Fruit fly (Drosophila melanogaster): ENCODE measurements around the gene CG12003.

Gene CG12003

DNA sequence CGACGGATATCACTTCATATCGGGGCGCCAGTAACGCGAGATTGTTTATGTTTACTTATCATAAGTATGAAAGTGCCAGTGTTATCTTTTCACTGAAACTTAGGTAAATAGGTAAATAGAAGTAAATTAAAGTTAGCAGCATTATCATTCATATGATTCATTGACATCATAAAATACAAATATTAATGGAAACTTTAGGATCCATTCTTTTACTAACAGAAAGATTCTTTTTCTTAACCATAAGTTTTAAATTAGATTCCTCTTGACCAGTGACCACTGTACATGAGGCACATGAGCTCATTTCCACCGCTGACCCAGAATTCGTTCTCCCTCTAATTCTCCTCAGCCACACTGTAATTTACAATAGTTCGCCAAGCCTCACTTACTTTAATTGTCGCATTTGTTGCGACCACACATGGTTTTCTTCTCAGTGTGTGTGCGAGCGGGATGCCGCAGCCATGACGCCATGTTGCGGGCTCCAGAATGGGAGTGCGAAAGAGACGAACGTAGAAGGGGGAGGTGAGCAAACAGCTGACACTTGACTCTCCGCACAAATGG lies 13.3 kb downstream of the CG12003 start (continued):
- TF ChIP-seq pb (GFP tag; optimal IDR thresholded peaks at IDR 0.05) (peak; percentile 16), NC2β (GFP tag; optimal IDR thresholded peaks at IDR 0.05) (no peak), corto (GFP tag; optimal IDR thresholded peaks at IDR 0.05) (no peak), CG12104 (GFP tag; optimal IDR thresholded peaks at IDR 0.05) (no peak), scrt (GFP tag; optimal IDR thresholded peaks at IDR 0.05) (peak; percentile 20), Opbp (GFP tag; IDR thresholded peaks at IDR 0.05; ENCODE audit: partially characterized antibody) (no peak), lilli (GFP tag; optimal IDR thresholded peaks at IDR 0.05) (peak; percentile 39), CG4617 (GFP tag; optimal IDR thresholded peaks at IDR 0.05; ENCODE audit: borderline replicate concordance) (no peak), sima (GFP tag; optimal IDR thresholded peaks at IDR 0.05) (no peak), CG13894 (tag; optimal IDR thresholded peaks at IDR 0.05) (no peak), HLH3B (GFP tag; IDR thresholded peaks at IDR 0.05) (peak; percentile 47; the same call in 1 of the 2 replicates), Bdp1 (GFP tag; optimal IDR thresholded peaks at IDR 0.05) (no peak), jumu (GFP tag; optimal IDR thresholded peaks at IDR 0.05) (peak; percentile 23), Meics (GFP tag; optimal IDR thresholded peaks at IDR 0.05) (peak; percentile 49), CG6175 (GFP tag; IDR thresholded peaks at IDR 0.05) (no peak), CG8281 (tag; optimal IDR thresholded peaks at IDR 0.05) (no peak), CG11560 (tag; IDR thresholded peaks at IDR 0.05) (no peak), slp2 (GFP tag; optimal IDR thresholded peaks at IDR 0.05) (no peak), bowl (GFP tag; IDR thresholded peaks at IDR 0.05) (no peak), CG14050 (GFP tag; IDR thresholded peaks at IDR 0.05) (no peak), eve (GFP tag; optimal IDR thresholded peaks at IDR 0.05) (peak in 1 of 2 experiments; percentile 61), CHES-1-like (GFP tag; optimal IDR thresholded peaks at IDR 0.05) (no peak), CG9797 (GFP tag; optimal IDR thresholded peaks at IDR 0.05) (no peak), CG30020 (tag; optimal IDR thresholded peaks at IDR 0.05) (no peak), Mad (GFP tag; optimal IDR thresholded peaks at IDR 0.05) (no peak), tna (GFP tag; IDR thresholded peaks at IDR 0.05; ENCODE audit: partially characterized antibody) (no peak), CG10366 (GFP tag; IDR thresholded peaks at IDR 0.05) (no peak), CG17359 (tag; optimal IDR thresholded peaks at IDR 0.05) (peak; percentile 58), NK7.1 (GFP tag; optimal IDR thresholded peaks at IDR 0.05) (no peak), Scr (GFP tag; IDR thresholded peaks at IDR 0.05; ENCODE audit: partially characterized antibody) (no peak), sim (GFP tag; IDR thresholded peaks at IDR 0.05) (peak; percentile 5; the same call in 1 of the 2 replicates), pnt (GFP tag; optimal IDR thresholded peaks at IDR 0.05) (peak; percentile 27), oc (tag; optimal IDR thresholded peaks at IDR 0.05) (no peak), gcm2 (GFP tag; optimal IDR thresholded peaks at IDR 0.05) (no peak), CG4707 (GFP tag; optimal IDR thresholded peaks at IDR 0.05) (peak; percentile 7), kah (GFP tag; optimal IDR thresholded peaks at IDR 0.05) (no peak), Hr39 (optimal IDR thresholded peaks at IDR 0.05) (no peak), CG15514 (GFP tag; optimal IDR thresholded peaks at IDR 0.05) (peak; percentile 20), CG12236 (GFP tag; optimal IDR thresholded peaks at IDR 0.05) (no peak), CG11247 (GFP tag; IDR thresholded peaks at IDR 0.05) (no peak), CG1602 (GFP tag; optimal IDR thresholded peaks at IDR 0.05) (no peak), hkb (optimal IDR thresholded peaks at IDR 0.05) (no peak), hkb (GFP tag; IDR thresholded peaks at IDR 0.05) (peak; percentile 33; the same call in 1 of the 2 replicates), luna (GFP tag; optimal IDR thresholded peaks at IDR 0.05) (no peak), CG11398 (GFP tag; optimal IDR thresholded peaks at IDR 0.05) (no peak), CG7556 (GFP tag; optimal IDR thresholded peaks at IDR 0.05) (peak; percentile 19), B-H2 (GFP tag; optimal IDR thresholded peaks at IDR 0.05) (no peak), Ravus (GFP tag; IDR thresholded peaks at IDR 0.05) (no peak), esg (GFP tag; conservative IDR thresholded peaks at IDR 0.05) (no peak), prd (optimal IDR thresholded peaks at IDR 0.05) (no peak), prd (GFP tag; IDR thresholded peaks at IDR 0.05) (peak; percentile 58), CG14710 (tag; optimal IDR thresholded peaks at IDR 0.05) (peak; percentile 8)

Measured in whole organism, embryonic.